Fruit fly (Drosophila melanogaster): ENCODE results near the gene GC2.

Gene GC2

dm6 chr3R:11976556-11977335 lies 5.3 kb downstream of the GC2 start, which contains the start of gene CG10005:
Gene CG10005, minus strand, starts transcription at chr3R:11977197.
- peak; percentile 0 for TF ChIP-seq br (GFP tag; optimal IDR thresholded peaks at IDR 0.05)
- TF ChIP-seq CG32264 (GFP tag; optimal IDR thresholded peaks at IDR 0.05): no peak
- peak; percentile 11 for TF ChIP-seq Sp1 (GFP tag; optimal IDR thresholded peaks at IDR 0.05)
- TF ChIP-seq HLH106 (tag; optimal IDR thresholded peaks at IDR 0.05): no peak
- no peak for TF ChIP-seq brk (GFP tag; optimal IDR thresholded peaks at IDR 0.05)
- TF ChIP-seq CG9705 (GFP tag; optimal IDR thresholded peaks at IDR 0.05): no peak
- TF ChIP-seq pan (optimal IDR thresholded peaks at IDR 0.05): no peak
- no peak for TF ChIP-seq Myc (optimal IDR thresholded peaks at IDR 0.05)
- no peak for TF ChIP-seq N (GFP tag; optimal IDR thresholded peaks at IDR 0.05)
- no peak for TF ChIP-seq Hnf4 (GFP tag; optimal IDR thresholded peaks at IDR 0.05)
- no peak for TF ChIP-seq Rel (GFP tag; optimal IDR thresholded peaks at IDR 0.05)
- peak; percentile 3 for TF ChIP-seq Rel (tag; optimal IDR thresholded peaks at IDR 0.05)
- no peak for TF ChIP-seq jim (GFP tag; optimal IDR thresholded peaks at IDR 0.05)
- no peak for TF ChIP-seq h (GFP tag; optimal IDR thresholded peaks at IDR 0.05)
- TF ChIP-seq psq (GFP tag; optimal IDR thresholded peaks at IDR 0.05): no peak
- TF ChIP-seq Hr78 (GFP tag; optimal IDR thresholded peaks at IDR 0.05): no peak
- no peak for TF ChIP-seq usp (GFP tag; optimal IDR thresholded peaks at IDR 0.05)
- no peak for TF ChIP-seq Vsx2 (GFP tag; optimal IDR thresholded peaks at IDR 0.05; ENCODE audit: partially characterized antibody)
- TF ChIP-seq sv (GFP tag; optimal IDR thresholded peaks at IDR 0.05): no peak
- no peak for TF ChIP-seq OdsH (GFP tag; optimal IDR thresholded peaks at IDR 0.05)
- no peak for TF ChIP-seq woc (GFP tag; optimal IDR thresholded peaks at IDR 0.05)
- no peak for TF ChIP-seq lola (GFP tag; optimal IDR thresholded peaks at IDR 0.05)
- no peak for TF ChIP-seq ey (GFP tag; optimal IDR thresholded peaks at IDR 0.05)
- TF ChIP-seq CrebA (GFP tag; optimal IDR thresholded peaks at IDR 0.05; ENCODE audit: borderline replicate concordance): no peak
- no peak for TF ChIP-seq Abd-B (GFP tag; optimal IDR thresholded peaks at IDR 0.05)
- no peak for TF ChIP-seq Mio (GFP tag; optimal IDR thresholded peaks at IDR 0.05)
- TF ChIP-seq Dfd (GFP tag; optimal IDR thresholded peaks at IDR 0.05): no peak
- TF ChIP-seq sage (GFP tag; optimal IDR thresholded peaks at IDR 0.05): no peak
- TF ChIP-seq GATAd (GFP tag; optimal IDR thresholded peaks at IDR 0.05): no peak
- no peak for TF ChIP-seq dsf (GFP tag; optimal IDR thresholded peaks at IDR 0.05; ENCODE audit: borderline replicate concordance)
- peak; percentile 71 for TF ChIP-seq Dif (GFP tag; optimal IDR thresholded peaks at IDR 0.05; ENCODE audit: partially characterized antibody)
- TF ChIP-seq tai (GFP tag; optimal IDR thresholded peaks at IDR 0.05): no peak
- TF ChIP-seq Hr83 (GFP tag; optimal IDR thresholded peaks at IDR 0.05; ENCODE audit: poor library complexity, severe bottlenecking): no peak
- no peak for TF ChIP-seq dmrt93B (GFP tag; optimal IDR thresholded peaks at IDR 0.05)
- TF ChIP-seq dl (GFP tag; optimal IDR thresholded peaks at IDR 0.05; ENCODE audit: insufficient read depth in 1 of 2, partially characterized antibody in 2 of 2): peak; percentile 19 to 45
- TF ChIP-seq Jra (GFP tag; optimal IDR thresholded peaks at IDR 0.05): no peak
- TF ChIP-seq rgr (GFP tag; optimal IDR thresholded peaks at IDR 0.05): no peak
- no peak for TF ChIP-seq foxo (GFP tag; optimal IDR thresholded peaks at IDR 0.05)
- TF ChIP-seq fru (GFP tag; optimal IDR thresholded peaks at IDR 0.05): peak; percentile 44

- TF ChIP-seq Jra (GFP tag; optimal IDR thresholded peaks at IDR 0.05) (no peak), CG32264 (GFP tag; optimal IDR thresholded peaks at IDR 0.05) (no peak), Vsx2 (GFP tag; optimal IDR thresholded peaks at IDR 0.05; ENCODE audit: partially characterized antibody) (no peak), Rel (GFP tag; optimal IDR thresholded peaks at IDR 0.05) (no peak), Rel (tag; optimal IDR thresholded peaks at IDR 0.05) (no peak), Dif (GFP tag; optimal IDR thresholded peaks at IDR 0.05; ENCODE audit: partially characterized antibody) (no peak), dl (GFP tag; optimal IDR thresholded peaks at IDR 0.05; ENCODE audit: insufficient read depth in 1 of 2, partially characterized antibody in 2 of 2) (no peak), ey (GFP tag; optimal IDR thresholded peaks at IDR 0.05) (no peak), Mio (GFP tag; optimal IDR thresholded peaks at IDR 0.05) (no peak), brk (GFP tag; optimal IDR thresholded peaks at IDR 0.05) (no peak), Myc (optimal IDR thresholded peaks at IDR 0.05) (no peak), Hr83 (GFP tag; optimal IDR thresholded peaks at IDR 0.05; ENCODE audit: poor library complexity, severe bottlenecking) (no peak), pan (optimal IDR thresholded peaks at IDR 0.05) (no peak), HLH106 (tag; optimal IDR thresholded peaks at IDR 0.05) (no peak), Dfd (GFP tag; optimal IDR thresholded peaks at IDR 0.05) (no peak), psq (GFP tag; optimal IDR thresholded peaks at IDR 0.05) (no peak), Abd-B (GFP tag; optimal IDR thresholded peaks at IDR 0.05) (no peak), fru (GFP tag; optimal IDR thresholded peaks at IDR 0.05) (no peak), OdsH (GFP tag; optimal IDR thresholded peaks at IDR 0.05) (no peak)
Observed at dm6 chr3R:11977336-11977678, 5.8 kb downstream of the GC2 start.
